Worm (Caenorhabditis elegans): Measurements from ENCODE around the gene srh-28.

ce11 chrV:6775708-6776107, at the start of gene srh-28:
- no peak for TF ChIP-seq Y53G8AR.9 (GFP tag; conservative IDR thresholded peaks at IDR 0.05)
- TF ChIP-seq C06A6.2 (GFP tag; conservative IDR thresholded peaks at IDR 0.05) = no peak
- TF ChIP-seq F22D6.2 (tag; optimal IDR thresholded peaks at IDR 0.05) = no peak
- no peak for TF ChIP-seq nhr-80 (tag; optimal IDR thresholded peaks at IDR 0.05)
- TF ChIP-seq ekl-4 (GFP tag; IDR thresholded peaks at IDR 0.05) = no peak
- TF ChIP-seq unc-130 (GFP tag; optimal IDR thresholded peaks at IDR 0.05) = no peak
- no peak for TF ChIP-seq ztf-26 (tag; optimal IDR thresholded peaks at IDR 0.05)
- no peak for TF ChIP-seq ama-1 (optimal IDR thresholded peaks at IDR 0.05)
- no peak for TF ChIP-seq ama-1 (GFP tag; optimal IDR thresholded peaks at IDR 0.05)
- no peak for TF ChIP-seq efl-1 (GFP tag; optimal IDR thresholded peaks at IDR 0.05)
- no peak for TF ChIP-seq akir-1 (GFP tag; optimal IDR thresholded peaks at IDR 0.05)
